Fruit fly (Drosophila melanogaster) Kc167 (cell line): ENCODE results near the gene CG45089.

Experiments used
- Myc ChIP-seq: fragments of >200 bp; optimal IDR thresholded peaks from 2 replicates; lab custom pipeline; 2017; ENCODE audit warnings: missing external identifiers
- Sin3A ChIP-seq: fragments of >200 bp; optimal IDR thresholded peaks from 2 replicates; lab custom pipeline; 2018; ENCODE audit warnings: missing external identifiers
- h ChIP-seq: fragments of >200 bp; optimal IDR thresholded peaks from 3 replicates; lab custom pipeline; 2018; ENCODE audit warnings: missing external identifiers
- insv ChIP-seq: fragments of >200 bp; optimal IDR thresholded peaks from 3 replicates; lab custom pipeline; 2018; ENCODE audit warnings: missing external identifiers
- psq ChIP-seq: fragments of >200 bp; optimal IDR thresholded peaks from 2 replicates; lab custom pipeline; 2017; ENCODE audit warnings: missing external identifiers
- ttk ChIP-seq: sonication (Bioruptor generic); optimal IDR thresholded peaks from 2 replicates; lab custom pipeline; 2017; ENCODE audit warnings: missing external identifiers

Gene CG45089

DNA sequence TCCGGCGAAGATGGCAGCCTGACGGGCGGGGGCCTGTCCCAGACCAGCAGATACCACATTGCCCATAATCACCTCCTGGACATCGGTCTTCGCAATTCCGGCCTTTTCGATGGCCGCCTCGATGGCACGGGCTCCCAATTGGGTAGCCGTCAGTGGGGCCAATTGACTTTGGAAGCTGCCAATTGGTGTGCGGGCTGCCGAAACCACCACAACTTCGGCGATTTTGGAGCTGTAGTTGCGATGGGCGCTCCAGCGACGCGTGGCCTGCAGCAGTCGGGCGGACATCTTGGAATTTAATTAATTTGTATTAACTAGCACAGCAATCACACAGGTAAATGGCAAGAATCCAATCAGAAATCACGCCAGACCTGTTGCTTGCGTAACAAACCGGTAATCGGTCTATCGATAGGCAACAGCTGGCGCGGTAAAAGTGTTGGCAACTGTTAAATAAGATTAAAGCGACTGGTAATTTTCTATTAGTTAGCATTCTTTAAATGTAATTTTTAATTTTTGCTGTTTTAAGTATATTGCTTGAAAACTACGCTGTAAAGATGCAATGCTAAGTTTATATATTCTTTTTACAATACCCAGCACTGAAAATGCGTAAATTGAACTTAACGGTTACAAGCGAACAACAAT, 5.1 kb downstream of the CG45089 start, which contains the start of gene Acat1:
TSS of gene Acat1 (minus strand) at position 400 of the 639 bp plus-strand sequence.
- TF ChIP-seq h (lab: Kevin White, UChicago), result no peak
- no peak for TF ChIP-seq ttk (lab: Kevin White, UChicago)
- TF ChIP-seq psq (lab: Kevin White, UChicago), result no peak
- no peak for TF ChIP-seq Myc (lab: Kevin White, UChicago)
- no peak for TF ChIP-seq Sin3A (lab: Kevin White, UChicago)
- no peak for TF ChIP-seq insv (lab: Kevin White, UChicago)

DNA sequence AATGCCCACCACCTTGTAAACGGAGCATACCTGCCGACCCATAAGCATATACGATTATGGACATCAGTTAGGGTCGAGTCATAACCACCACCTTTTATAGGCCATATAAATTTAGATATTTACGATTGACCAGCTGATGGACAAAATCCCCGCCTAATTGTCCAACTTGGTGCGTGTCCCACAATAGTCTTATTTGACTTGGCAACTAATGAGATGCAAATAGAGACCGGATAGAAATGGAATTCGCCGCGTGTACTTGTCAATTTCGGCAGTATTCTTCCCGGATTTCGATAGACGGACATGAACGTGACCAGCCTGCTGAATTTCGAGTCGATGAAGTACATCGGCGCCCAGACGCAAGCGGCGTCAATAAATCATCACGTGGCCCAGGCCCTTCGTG, 9.2 kb downstream of the CG45089 start, which contains the start of gene Ir7g:
TSS of gene Ir7g (plus strand) at position 301 of the 400 bp plus-strand sequence.
- TF ChIP-seq ttk (lab: Kevin White, UChicago) (no peak), Sin3A (lab: Kevin White, UChicago) (no peak), psq (lab: Kevin White, UChicago) (no peak), insv (lab: Kevin White, UChicago) (no peak), h (lab: Kevin White, UChicago) (no peak)

DNA sequence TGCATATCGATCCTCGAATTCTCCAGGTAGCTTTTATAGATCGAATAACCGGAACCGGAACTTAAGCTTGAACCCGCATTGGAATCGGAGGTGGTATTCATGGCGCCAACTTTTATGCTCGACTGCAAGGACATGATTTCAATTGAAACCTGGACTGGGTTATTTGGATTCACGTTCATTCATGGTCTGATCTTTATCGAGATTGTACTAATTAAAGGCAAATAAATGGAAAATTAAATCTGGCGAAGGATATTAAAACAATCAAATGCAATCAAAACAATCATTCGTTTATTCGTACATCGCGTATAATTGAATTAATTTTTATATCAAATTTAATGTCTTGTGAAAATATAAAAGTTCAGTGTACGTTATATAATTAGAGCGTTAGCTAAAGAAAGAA, 9.7 kb downstream of the CG45089 start, which contains the start of gene Ir7f:
TSS of gene Ir7f (minus strand) at position 101 of the 400 bp plus-strand sequence.
- TF ChIP-seq Sin3A (lab: Kevin White, UChicago), result no peak

DNA sequence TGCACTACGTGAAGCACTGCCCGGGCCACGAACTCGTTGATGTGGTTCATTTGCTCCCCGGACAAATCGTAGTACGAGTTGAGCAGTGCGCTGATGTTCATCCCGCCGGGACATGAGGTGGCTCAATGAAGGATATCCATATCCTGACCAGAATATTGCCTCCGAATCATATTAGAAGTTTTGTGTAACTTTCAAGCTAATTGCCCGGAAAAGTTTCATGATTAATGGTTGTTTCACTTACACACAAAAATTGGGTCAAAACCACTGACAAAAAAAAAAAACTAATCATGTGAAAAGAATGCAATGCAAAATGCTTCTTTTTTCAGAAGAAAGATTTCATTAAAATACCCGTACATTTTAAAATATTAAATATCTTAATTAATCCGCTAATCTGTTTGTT, 12.0 kb downstream of the CG45089 start, which contains the start of gene Ir7e:
TSS of gene Ir7e (minus strand) at position 101 of the 400 bp plus-strand sequence.
- no peak for TF ChIP-seq ttk (lab: Kevin White, UChicago)
- TF ChIP-seq psq (lab: Kevin White, UChicago), result no peak
- no peak for TF ChIP-seq Sin3A (lab: Kevin White, UChicago)
- no peak for TF ChIP-seq h (lab: Kevin White, UChicago)
- TF ChIP-seq insv (lab: Kevin White, UChicago), result no peak
- no peak for TF ChIP-seq Myc (lab: Kevin White, UChicago)

DNA sequence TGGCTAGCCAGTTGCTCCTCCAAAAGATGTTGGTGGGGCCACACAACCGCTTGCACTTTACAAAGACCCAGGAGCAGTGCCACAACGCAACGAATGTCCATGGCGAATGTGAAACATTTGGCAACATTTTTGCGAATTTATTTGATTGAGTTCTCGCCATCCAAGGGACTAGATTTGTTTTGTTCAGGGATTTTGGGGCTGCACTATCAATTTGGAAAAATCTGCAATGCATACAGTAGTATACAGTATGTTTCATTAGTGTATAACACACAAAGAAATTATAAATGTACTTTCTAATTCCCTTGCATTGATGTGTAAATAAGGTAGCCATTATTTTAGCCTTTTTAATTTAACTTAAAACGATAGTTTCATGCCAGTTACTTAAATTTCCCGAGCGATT, 14.9 kb downstream of the CG45089 start, which contains the start of gene Ir7d:
TSS of gene Ir7d (minus strand) at position 101 of the 400 bp plus-strand sequence.
- no peak for TF ChIP-seq h (lab: Kevin White, UChicago)
- TF ChIP-seq ttk (lab: Kevin White, UChicago), result no peak
- no peak for TF ChIP-seq psq (lab: Kevin White, UChicago)
- no peak for TF ChIP-seq Myc (lab: Kevin White, UChicago)
- no peak for TF ChIP-seq Sin3A (lab: Kevin White, UChicago)
- no peak for TF ChIP-seq insv (lab: Kevin White, UChicago)

DNA sequence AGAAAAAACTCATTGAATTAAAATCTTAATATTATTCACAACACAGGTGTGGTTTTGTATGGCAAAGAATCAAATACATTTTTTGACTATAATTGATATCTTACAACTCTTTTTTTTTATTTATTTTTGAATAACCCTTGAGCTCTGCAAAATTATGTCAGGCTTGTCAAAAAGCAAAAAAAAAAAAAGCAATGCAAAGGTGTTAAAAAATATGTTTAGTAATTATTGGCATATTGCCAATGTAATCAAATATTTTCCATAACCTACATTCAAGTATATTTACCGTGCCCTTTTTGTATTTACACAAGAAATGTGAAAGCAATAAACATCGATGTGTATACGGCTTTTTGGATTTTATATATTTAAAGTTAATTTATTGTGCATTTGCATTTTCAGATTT, 19.5 kb downstream of the CG45089 start, which contains the start of gene Ir7c:
TSS of gene Ir7c (plus strand) at position 301 of the 400 bp plus-strand sequence.
- TF ChIP-seq Myc (lab: Kevin White, UChicago) (no peak), ttk (lab: Kevin White, UChicago) (no peak), insv (lab: Kevin White, UChicago) (no peak), psq (lab: Kevin White, UChicago) (no peak), h (lab: Kevin White, UChicago) (no peak), Sin3A (lab: Kevin White, UChicago) (no peak)

DNA sequence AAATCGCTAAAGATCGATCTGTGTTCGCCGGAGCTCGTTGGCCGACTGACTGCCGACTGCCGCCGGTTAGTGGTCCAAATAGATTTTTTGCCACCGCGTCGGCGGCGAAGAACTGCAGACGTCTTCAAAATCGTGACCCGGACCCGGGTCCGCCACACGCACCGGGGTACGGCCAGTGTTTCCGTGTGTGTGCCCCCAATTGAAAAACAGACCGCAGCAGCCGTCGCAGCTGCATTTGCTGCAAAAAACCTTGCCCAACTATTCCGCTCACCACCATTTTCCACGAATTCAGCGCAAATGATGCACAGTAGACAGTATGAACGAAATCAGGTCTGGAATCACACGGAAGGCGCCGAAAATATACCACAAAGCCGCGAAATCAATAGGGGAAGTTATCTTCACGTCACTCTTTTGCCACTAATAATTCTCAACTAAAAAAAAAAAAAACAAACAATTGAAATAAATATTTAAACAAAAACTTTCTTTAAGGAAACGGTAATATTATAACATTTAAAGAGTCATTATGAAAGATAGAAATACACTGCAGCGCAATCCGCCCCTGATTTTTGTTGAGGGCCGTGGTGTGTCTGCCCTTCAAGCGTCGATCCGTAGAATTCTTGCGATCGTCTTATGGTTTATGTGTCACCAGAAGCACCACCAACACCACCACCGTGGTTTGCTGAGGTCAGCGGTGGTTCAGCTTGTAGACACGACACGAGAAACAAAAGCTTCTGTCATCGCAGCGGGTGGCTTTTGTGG, 20.2 kb downstream of the CG45089 start, which contains the start of gene dec:
TSS of gene dec (minus strand) at position 51 of the 759 bp plus-strand sequence.
- TF ChIP-seq Sin3A (lab: Kevin White, UChicago) (no peak), insv (lab: Kevin White, UChicago) (no peak), h (lab: Kevin White, UChicago) (no peak), Myc (lab: Kevin White, UChicago) (no peak), ttk (lab: Kevin White, UChicago) (no peak), psq (lab: Kevin White, UChicago) (no peak)

DNA sequence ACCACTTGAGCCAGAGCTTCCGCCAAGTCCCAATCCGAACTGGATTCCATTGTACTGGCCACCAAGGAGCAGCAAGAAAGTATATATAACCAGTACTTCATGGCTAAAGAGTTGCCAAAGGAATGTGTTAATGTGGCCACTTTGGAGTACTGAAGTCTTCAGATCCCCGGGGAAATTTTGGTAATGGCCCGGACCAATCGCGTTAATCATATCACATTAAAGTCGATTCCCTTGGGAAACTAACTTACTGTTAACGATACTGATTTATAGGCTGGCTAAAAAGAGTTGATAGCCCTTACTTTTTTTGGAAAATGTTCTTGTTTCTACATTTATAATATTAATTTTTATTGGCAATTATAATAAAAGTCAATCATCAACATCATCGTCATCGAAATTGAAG, 26.7 kb downstream of the CG45089 start, which contains the start of gene Ir7b:
TSS of gene Ir7b (minus strand) at position 101 of the 400 bp plus-strand sequence.
- TF ChIP-seq Myc (lab: Kevin White, UChicago) (no peak), ttk (lab: Kevin White, UChicago) (no peak), insv (lab: Kevin White, UChicago) (no peak), h (lab: Kevin White, UChicago) (no peak), Sin3A (lab: Kevin White, UChicago) (no peak), psq (lab: Kevin White, UChicago) (no peak)

DNA sequence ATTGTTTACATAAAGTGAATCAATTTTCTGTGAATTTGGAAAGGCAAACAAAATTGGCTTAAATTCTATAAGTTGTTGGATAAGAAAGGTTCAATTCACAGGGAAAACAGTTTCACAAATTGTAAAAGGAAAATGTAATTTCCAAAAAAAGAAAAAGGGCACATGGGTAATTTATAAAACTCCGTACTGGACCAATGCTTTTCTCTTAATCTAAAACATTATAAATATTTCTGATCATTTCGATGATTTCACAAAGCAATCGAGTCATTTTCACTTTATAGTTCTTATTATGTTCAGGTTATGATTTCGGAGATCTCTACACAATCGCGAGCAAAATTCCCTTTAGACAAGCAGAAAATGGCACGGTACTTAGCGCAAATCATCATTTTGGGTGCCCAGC, 35.7 kb downstream of the CG45089 start, which contains the start of gene CG1409:
TSS of gene CG1409 (plus strand) at position 301 of the 400 bp plus-strand sequence.
- TF ChIP-seq Sin3A (lab: Kevin White, UChicago) (no peak), ttk (lab: Kevin White, UChicago) (no peak)

DNA sequence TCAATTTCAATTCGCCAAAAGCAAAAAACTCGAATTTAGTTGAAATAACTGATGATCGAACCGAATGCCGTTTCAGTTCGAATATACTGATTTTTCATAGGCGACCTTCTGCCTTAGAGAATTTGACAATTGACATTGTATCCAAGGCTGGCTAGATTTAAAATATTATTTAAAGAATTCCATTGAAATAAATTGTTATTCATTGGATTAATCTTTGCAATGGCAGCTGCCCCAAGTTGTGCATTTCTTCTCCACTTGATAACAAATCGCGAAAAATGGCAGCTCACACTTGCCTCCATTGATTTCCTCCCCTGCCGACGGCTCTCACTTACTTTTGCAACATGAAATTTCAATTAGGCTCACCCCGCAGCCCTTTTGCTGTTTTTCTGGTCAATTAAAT, 39.5 kb downstream of the CG45089 start, which contains the start of gene CG10920:
TSS of gene CG10920 (minus strand) at position 101 of the 400 bp plus-strand sequence.
- TF ChIP-seq psq (lab: Kevin White, UChicago) (no peak), Myc (lab: Kevin White, UChicago) (no peak), insv (lab: Kevin White, UChicago) (no peak), Sin3A (lab: Kevin White, UChicago) (no peak), ttk (lab: Kevin White, UChicago) (no peak)
